Fruit fly (Drosophila melanogaster) whole organism, embryonic: Measurements from ENCODE around the gene Snx21.

Experiments
- Ada2b ChIP-seq: fragments of 200-800 bp; sonication (Bioruptor generic); IDR thresholded peaks from 2 replicates; pipeline ENCODE4 v1.3.6; 2022; ENCODE audit warnings: missing biosample characterization, missing genetic modification characterization
- Bgb ChIP-seq: fragments of 200-800 bp; sonication (Bioruptor generic); IDR thresholded peaks from 2 replicates; pipeline ENCODE4 v1.3.6; 2022; ENCODE audit warnings: missing biosample characterization, missing genetic modification characterization; ENCODE audit not compliant: partially characterized antibody
- Blimp-1 ChIP-seq: fragments of 200-800 bp; sonication (Bioruptor generic); optimal IDR thresholded peaks from 3 replicates; lab custom pipeline; 2018; ENCODE audit warnings: missing biosample characterization, missing genetic modification characterization, mild to moderate bottlenecking, moderate library complexity, missing genetic modification reagents
- Bteb2 ChIP-seq: fragments of 200-800 bp; sonication (Bioruptor generic); optimal IDR thresholded peaks from 2 replicates; lab custom pipeline; 2016; ENCODE audit warnings: missing biosample characterization, missing genetic modification characterization
- C15 ChIP-seq: fragments of 200-800 bp; sonication (Bioruptor generic); IDR thresholded peaks from 3 replicates; pipeline ENCODE4 v1.3.6; 2022; ENCODE audit warnings: missing biosample characterization, missing genetic modification characterization
- CG1024 ChIP-seq: fragments of 200-800 bp; sonication (Bioruptor generic); IDR thresholded peaks from 2 replicates; pipeline ENCODE4 v1.3.6; 2022; ENCODE audit warnings: missing biosample characterization, missing genetic modification characterization
- CG10979 ChIP-seq: fragments of 200-800 bp; sonication (Bioruptor generic); optimal IDR thresholded peaks from 2 replicates; lab custom pipeline; 2018; ENCODE audit warnings: missing biosample characterization, mild to moderate bottlenecking, missing genetic modification characterization, moderate library complexity
- CG11504 ChIP-seq: fragments of 200-800 bp; sonication (Bioruptor generic); optimal IDR thresholded peaks from 3 replicates; lab custom pipeline; 2019; ENCODE audit warnings: missing biosample characterization, mild to moderate bottlenecking, missing genetic modification characterization, moderate library complexity
- CG11560 ChIP-seq: fragments of 200-800 bp; sonication (Bioruptor generic); IDR thresholded peaks from 3 replicates; pipeline ENCODE4 v1.3.6; 2022; ENCODE audit warnings: missing biosample characterization, missing genetic modification characterization
- CG12942 ChIP-seq: fragments of 200-800 bp; sonication (Bioruptor generic); optimal IDR thresholded peaks from 3 replicates; lab custom pipeline; 2016; ENCODE audit warnings: missing biosample characterization, missing genetic modification characterization
- CG13287 ChIP-seq: fragments of 200-800 bp; sonication (Bioruptor generic); IDR thresholded peaks from 2 replicates; pipeline ENCODE4 v1.3.6; 2022; ENCODE audit warnings: missing biosample characterization, missing genetic modification characterization; ENCODE audit not compliant: partially characterized antibody
- CG13894 ChIP-seq: fragments of 200-800 bp; sonication (Bioruptor generic); optimal IDR thresholded peaks from 3 replicates; lab custom pipeline; 2018; ENCODE audit warnings: missing biosample characterization, mild to moderate bottlenecking, missing genetic modification characterization, moderate library complexity
- CG1529 ChIP-seq: fragments of 200-800 bp; sonication (Bioruptor generic); optimal IDR thresholded peaks from 3 replicates; lab custom pipeline; 2018; ENCODE audit warnings: missing biosample characterization, missing genetic modification characterization
- CG17568 ChIP-seq: fragments of 200-800 bp; sonication (Bioruptor generic); optimal IDR thresholded peaks from 2 replicates; lab custom pipeline; 2018; ENCODE audit warnings: missing biosample characterization, mild to moderate bottlenecking, missing genetic modification characterization, moderate library complexity
- CG17912 ChIP-seq: fragments of 200-800 bp; sonication (Bioruptor generic); optimal IDR thresholded peaks from 2 replicates; lab custom pipeline; 2018; ENCODE audit warnings: missing biosample characterization, mild to moderate bottlenecking, missing genetic modification characterization
- CG1792 ChIP-seq: fragments of 200-800 bp; sonication (Bioruptor generic); optimal IDR thresholded peaks from 2 replicates; lab custom pipeline; 2016; ENCODE audit warnings: missing biosample characterization, missing genetic modification characterization
- CG31388 ChIP-seq: fragments of 200-800 bp; sonication (Bioruptor generic); optimal IDR thresholded peaks from 2 replicates; lab custom pipeline; 2016; ENCODE audit warnings: missing biosample characterization, missing genetic modification characterization
- CG32767 ChIP-seq: fragments of 200-800 bp; sonication (Bioruptor generic); IDR thresholded peaks from 2 replicates; pipeline ENCODE4 v1.3.6; 2022; ENCODE audit warnings: missing biosample characterization, missing genetic modification characterization
- CG33213 ChIP-seq: fragments of 200-800 bp; sonication (Bioruptor generic); optimal IDR thresholded peaks from 3 replicates; lab custom pipeline; 2016; ENCODE audit warnings: missing biosample characterization, missing genetic modification characterization
- CG5180 ChIP-seq: fragments of 200-800 bp; sonication (Bioruptor generic); optimal IDR thresholded peaks from 3 replicates; lab custom pipeline; 2017; ENCODE audit warnings: missing biosample characterization, missing genetic modification characterization, mild to moderate bottlenecking, moderate library complexity, missing genetic modification reagents
- CG6765 ChIP-seq: fragments of 200-800 bp; sonication (Bioruptor generic); optimal IDR thresholded peaks from 3 replicates; lab custom pipeline; 2017; ENCODE audit warnings: missing biosample characterization, mild to moderate bottlenecking, missing genetic modification characterization
- CG7372 ChIP-seq: fragments of 200-800 bp; sonication (Bioruptor generic); IDR thresholded peaks from 2 replicates; pipeline ENCODE4 v1.3.6; 2022; ENCODE audit warnings: missing biosample characterization, missing genetic modification characterization
- CG8290 ChIP-seq, 3 experiments: fragments of 200-800 bp; sonication (Bioruptor generic); optimal IDR thresholded peaks; 2 replicates each; lab custom pipeline; 2016 to 2019; ENCODE audit warnings: missing biosample characterization in 3 of 3, missing genetic modification characterization in 3 of 3, mild to moderate bottlenecking in 2 of 3, moderate library complexity in 1 of 3
- CkIIα-i1 ChIP-seq: fragments of 200-800 bp; sonication (Bioruptor generic); IDR thresholded peaks from 2 replicates; pipeline ENCODE4 v1.3.6; 2022; ENCODE audit warnings: missing biosample characterization, missing genetic modification characterization
- CoRest ChIP-seq: fragments of 200-800 bp; sonication (Bioruptor generic); optimal IDR thresholded peaks from 3 replicates; lab custom pipeline; 2018; ENCODE audit warnings: missing biosample characterization, mild to moderate bottlenecking, missing genetic modification characterization, moderate library complexity
- E2f1 ChIP-seq: fragments of 200-800 bp; sonication (Bioruptor generic); IDR thresholded peaks from 2 replicates; pipeline ENCODE4 v1.3.6; 2022; ENCODE audit warnings: missing biosample characterization, missing genetic modification characterization
- E2f2 ChIP-seq: fragments of 200-800 bp; sonication (Bioruptor generic); IDR thresholded peaks from 2 replicates; pipeline ENCODE4 v1.3.6; 2022; ENCODE audit warnings: missing biosample characterization, missing genetic modification characterization
- GATAe ChIP-seq: fragments of 200-800 bp; sonication (Bioruptor generic); conservative IDR thresholded peaks from 2 replicates; pipeline ENCODE4 v1.3.6; 2022; ENCODE audit warnings: missing biosample characterization, missing genetic modification characterization
- HLHmδ ChIP-seq: fragments of 200-800 bp; sonication (Bioruptor generic); optimal IDR thresholded peaks from 2 replicates; lab custom pipeline; 2018; ENCODE audit warnings: missing biosample characterization, mild to moderate bottlenecking, missing genetic modification characterization, moderate library complexity
- Hand ChIP-seq: fragments of 200-800 bp; sonication (Bioruptor generic); optimal IDR thresholded peaks from 2 replicates; lab custom pipeline; 2017; ENCODE audit warnings: mild to moderate bottlenecking, missing biosample characterization, missing genetic modification reagents, missing genetic modification characterization
- Med ChIP-seq: fragments of 200-800 bp; sonication (Bioruptor generic); peaks from one replicate; lab custom pipeline; 2016; ENCODE audit warnings: missing biosample characterization, missing genetic modification characterization, mild to moderate bottlenecking, inconsistent platforms, moderate library complexity
- Optix ChIP-seq: fragments of 200-800 bp; sonication (Bioruptor generic); IDR thresholded peaks from 3 replicates; pipeline ENCODE4 v1.3.6; 2022; ENCODE audit warnings: missing biosample characterization, missing genetic modification characterization
- Rx ChIP-seq: fragments of 200-800 bp; sonication (Bioruptor generic); IDR thresholded peaks from 2 replicates; pipeline ENCODE4 v1.3.6; 2022; ENCODE audit warnings: missing biosample characterization, missing genetic modification characterization
- Side ChIP-seq: fragments of 200-800 bp; sonication (Bioruptor generic); optimal IDR thresholded peaks from 2 replicates; lab custom pipeline; 2016; ENCODE audit warnings: missing biosample characterization, missing genetic modification characterization
- amos ChIP-seq: fragments of 200-800 bp; sonication (Bioruptor generic); IDR thresholded peaks from 2 replicates; pipeline ENCODE4 v1.3.6; 2022; ENCODE audit warnings: missing biosample characterization, missing genetic modification characterization; ENCODE audit not compliant: partially characterized antibody
- bowl ChIP-seq: fragments of 200-800 bp; sonication (Bioruptor generic); IDR thresholded peaks from 2 replicates; pipeline ENCODE4 v1.3.6; 2022; ENCODE audit warnings: missing biosample characterization, missing genetic modification characterization
- crc ChIP-seq: fragments of 200-800 bp; sonication (Bioruptor generic); optimal IDR thresholded peaks from 2 replicates; lab custom pipeline; 2016; ENCODE audit warnings: missing biosample characterization, missing genetic modification characterization
- dimm ChIP-seq: fragments of 200-800 bp; sonication (Bioruptor generic); IDR thresholded peaks from 2 replicates; pipeline ENCODE4 v1.3.6; 2022; ENCODE audit warnings: missing biosample characterization, missing genetic modification characterization
- gsb ChIP-seq: fragments of 200-800 bp; sonication (Bioruptor generic); IDR thresholded peaks from 2 replicates; pipeline ENCODE4 v1.3.6; 2022; ENCODE audit warnings: missing biosample characterization, missing genetic modification characterization
- kay ChIP-seq: fragments of 200-800 bp; sonication (Bioruptor generic); optimal IDR thresholded peaks from 2 replicates; lab custom pipeline; 2016; ENCODE audit warnings: missing biosample characterization, missing genetic modification characterization
- lbe ChIP-seq: fragments of 200-800 bp; sonication (Bioruptor generic); optimal IDR thresholded peaks from 2 replicates; lab custom pipeline; 2016; ENCODE audit warnings: missing biosample characterization, mild to moderate bottlenecking, missing genetic modification characterization
- lilli ChIP-seq: fragments of 200-800 bp; sonication (Bioruptor generic); optimal IDR thresholded peaks from 3 replicates; lab custom pipeline; 2016; ENCODE audit warnings: missing biosample characterization, missing genetic modification characterization
- nau ChIP-seq: fragments of 200-800 bp; sonication (Bioruptor generic); optimal IDR thresholded peaks from 3 replicates; lab custom pipeline; 2017; ENCODE audit warnings: missing biosample characterization, mild to moderate bottlenecking, missing genetic modification characterization, missing genetic modification reagents
- pho ChIP-seq: fragments of 200-800 bp; sonication (Bioruptor generic); optimal IDR thresholded peaks from 2 replicates; lab custom pipeline; 2016; ENCODE audit warnings: missing biosample characterization, missing genetic modification characterization
- pita ChIP-seq: fragments of 200-800 bp; sonication (Bioruptor generic); optimal IDR thresholded peaks from 2 replicates; lab custom pipeline; 2017; ENCODE audit warnings: missing biosample characterization, mild to moderate bottlenecking, missing genetic modification characterization
- scrt ChIP-seq: fragments of 200-800 bp; sonication (Bioruptor generic); optimal IDR thresholded peaks from 2 replicates; lab custom pipeline; 2018; ENCODE audit warnings: missing biosample characterization, mild to moderate bottlenecking, missing genetic modification characterization, moderate library complexity
- sima ChIP-seq: fragments of 200-800 bp; sonication (Bioruptor generic); optimal IDR thresholded peaks from 2 replicates; lab custom pipeline; 2016; ENCODE audit warnings: missing biosample characterization, missing genetic modification characterization
- stwl ChIP-seq: fragments of 200-800 bp; sonication (Bioruptor generic); optimal IDR thresholded peaks from 3 replicates; lab custom pipeline; 2018; ENCODE audit warnings: missing biosample characterization, mild to moderate bottlenecking, missing genetic modification characterization, moderate library complexity
- trem ChIP-seq: fragments of 200-800 bp; optimal IDR thresholded peaks from 3 replicates; lab custom pipeline; 2019; ENCODE audit warnings: missing biosample characterization, mild to moderate bottlenecking, missing genetic modification characterization, moderate library complexity
- tup ChIP-seq: fragments of 200-800 bp; sonication (Bioruptor generic); optimal IDR thresholded peaks from 2 replicates; lab custom pipeline; 2016; ENCODE audit warnings: missing biosample characterization, mild to moderate bottlenecking, missing genetic modification characterization, moderate library complexity
- zen ChIP-seq: fragments of 200-800 bp; sonication (Bioruptor generic); optimal IDR thresholded peaks from 3 replicates; lab custom pipeline; 2018; ENCODE audit warnings: missing biosample characterization, mild to moderate bottlenecking, missing genetic modification characterization, moderate library complexity

Gene Snx21

dm6 chr2L:2724459-2724858 lies 41.0 kb downstream of the Snx21 start:
- no peak for TF ChIP-seq CG5180 (GFP tag; lab: Kevin White, UChicago)
- TF ChIP-seq Ada2b (GFP tag; lab: Robert Waterston, UW) = no peak
- TF ChIP-seq dimm (GFP tag; lab: Robert Waterston, UW) = no peak
- no peak for TF ChIP-seq crc
- TF ChIP-seq CG13894 (tag; lab: Kevin White, UChicago) = no peak
- TF ChIP-seq kay (GFP tag; lab: Kevin White, UChicago) = no peak
- peak; percentile 26 for TF ChIP-seq CG10979 (tag; lab: Kevin White, UChicago)
- TF ChIP-seq CG32767 (GFP tag; lab: Robert Waterston, UW) = no peak
- peak; percentile 84 for TF ChIP-seq CG7372
- TF ChIP-seq lbe (GFP tag; lab: Kevin White, UChicago) = no peak
- TF ChIP-seq pita = peak; percentile 59
- TF ChIP-seq CG11560 (tag; lab: Robert Waterston, UW) = no peak
- no peak for TF ChIP-seq bowl (GFP tag; lab: Robert Waterston, UW)
- no peak for TF ChIP-seq Side (GFP tag; lab: Kevin White, UChicago)
- TF ChIP-seq CG1529 (GFP tag; lab: Kevin White, UChicago) = no peak
- no peak for TF ChIP-seq C15 (GFP tag; lab: Robert Waterston, UW)
- TF ChIP-seq CG1792 (GFP tag; lab: Kevin White, UChicago) = no peak
- no peak for TF ChIP-seq nau (GFP tag; lab: Kevin White, UChicago)
- peak; percentile 63 for TF ChIP-seq stwl (tag; lab: Kevin White, UChicago)
- no peak for TF ChIP-seq CG1024 (GFP tag; lab: Robert Waterston, UW)
- peak; percentile 19 for TF ChIP-seq CG11504 (tag; lab: Kevin White, UChicago)
- TF ChIP-seq pho (GFP tag; lab: Kevin White, UChicago) = no peak
- no peak for TF ChIP-seq CG12942 (GFP tag; lab: Kevin White, UChicago)
- TF ChIP-seq HLHmδ (GFP tag; lab: Kevin White, UChicago) = no peak
- TF ChIP-seq Bteb2 (GFP tag; lab: Kevin White, UChicago) = no peak
- TF ChIP-seq CG17912 (GFP tag; lab: Kevin White, UChicago) = no peak
- no peak for TF ChIP-seq CG31388 (GFP tag; lab: Kevin White, UChicago)
- no peak for TF ChIP-seq E2f2 (GFP tag; lab: Robert Waterston, UW)
- no peak for TF ChIP-seq tup (GFP tag; lab: Kevin White, UChicago)
- no peak for TF ChIP-seq scrt (GFP tag; lab: Kevin White, UChicago)
- TF ChIP-seq Rx = no peak
- TF ChIP-seq CG13287 (GFP tag; lab: Robert Waterston, UW) = peak; percentile 27; the same call in 1 of the 2 replicates
- TF ChIP-seq CkIIα-i1 (GFP tag; lab: Robert Waterston, UW) = no peak
- TF ChIP-seq GATAe = no peak
- peak; percentile 1 for TF ChIP-seq Med
- TF ChIP-seq Blimp-1 = no peak
- peak; percentile 6 for TF ChIP-seq zen
- TF ChIP-seq lilli (GFP tag; lab: Kevin White, UChicago) = no peak
- TF ChIP-seq gsb (GFP tag; lab: Robert Waterston, UW) = no peak
- TF ChIP-seq CG6765 (GFP tag; lab: Kevin White, UChicago) = no peak
- TF ChIP-seq CG17568 = no peak
- no peak for TF ChIP-seq sima (GFP tag; lab: Kevin White, UChicago)
- TF ChIP-seq CoRest (tag; lab: Kevin White, UChicago) = peak; percentile 13
- peak; percentile 52; the same call in 1 of the 2 replicates for TF ChIP-seq Bgb (GFP tag; lab: Robert Waterston, UW)
- no peak for TF ChIP-seq CG33213 (GFP tag; lab: Kevin White, UChicago)
- TF ChIP-seq Hand = no peak
- no peak for TF ChIP-seq CG8290 (GFP tag; optimal IDR thresholded peaks at IDR 0.05; lab: Kevin White, UChicago)
- TF ChIP-seq CG8290 (tag; optimal IDR thresholded peaks at IDR 0.05; lab: Kevin White, UChicago) = no peak
- peak; percentile 44 for TF ChIP-seq amos (GFP tag; lab: Robert Waterston, UW)
- TF ChIP-seq Optix = no peak
- no peak for TF ChIP-seq E2f1 (GFP tag; lab: Robert Waterston, UW)
- TF ChIP-seq trem (tag; lab: Kevin White, UChicago) = peak; percentile 6
